Worm (Caenorhabditis elegans) whole organism, early embryonic: ENCODE data around the gene ZK1307.2.
A peak's percentile ranks its signal among the peaks of the same experiment; 100 is the strongest.

Source experiments
- B0310.2 ChIP-seq: sonication (generic microtip); optimal IDR thresholded peaks from 2 replicates; lab custom pipeline; 2016; ENCODE audit warnings: mild to moderate bottlenecking, missing genetic modification characterization, missing compliant biosample characterization
- F13C5.2 ChIP-seq: sonication (generic microtip); optimal IDR thresholded peaks from 2 replicates; lab custom pipeline; 2017; ENCODE audit warnings: mild to moderate bottlenecking, missing genetic modification characterization, inconsistent platforms, missing compliant biosample characterization
- aly-1 ChIP-seq: sonication (generic microtip); optimal IDR thresholded peaks from 2 replicates; lab custom pipeline; 2016; ENCODE audit warnings: missing genetic modification characterization, missing compliant biosample characterization
- ama-1 ChIP-seq: fragments of 150-350 bp; optimal IDR thresholded peaks from 2 replicates; lab custom pipeline; 2014
- ceh-13 ChIP-seq: fragments of 200-800 bp; sonication (Bioruptor generic); optimal IDR thresholded peaks from 2 replicates; lab custom pipeline; 2018; ENCODE audit warnings: mild to moderate bottlenecking, missing genetic modification characterization, missing compliant biosample characterization
- ceh-36 ChIP-seq: sonication (generic microtip); optimal IDR thresholded peaks from 2 replicates; lab custom pipeline; 2016; ENCODE audit warnings: missing genetic modification characterization, inconsistent platforms, missing compliant biosample characterization
- ets-7 ChIP-seq: sonication (generic microtip); optimal IDR thresholded peaks from 2 replicates; lab custom pipeline; 2016; ENCODE audit warnings: missing genotype, missing genetic modification characterization, missing compliant biosample characterization
- flt-1 ChIP-seq: fragments of 200-800 bp; sonication (Bioruptor generic); IDR thresholded peaks from 2 replicates; pipeline ENCODE4 v1.3.6; 2022; ENCODE audit warnings: missing genetic modification characterization, missing compliant biosample characterization
- hmbx-1 ChIP-seq: sonication (generic microtip); optimal IDR thresholded peaks from 2 replicates; lab custom pipeline; 2016; ENCODE audit warnings: mild to moderate bottlenecking, missing genetic modification characterization, missing compliant biosample characterization
- hmg-4 ChIP-seq: fragments of 200-800 bp; sonication (Bioruptor generic); optimal IDR thresholded peaks from 2 replicates; lab custom pipeline; 2018; ENCODE audit warnings: mild to moderate bottlenecking, missing genetic modification characterization, missing compliant biosample characterization
- hnd-1 ChIP-seq: sonication (generic microtip); optimal IDR thresholded peaks from 2 replicates; lab custom pipeline; 2016; ENCODE audit warnings: missing genetic modification characterization, missing compliant biosample characterization
- pes-1 ChIP-seq: fragments of 200-800 bp; sonication (Bioruptor generic); IDR thresholded peaks from 2 replicates; pipeline ENCODE4 v1.3.6; 2022; ENCODE audit warnings: missing genetic modification reagents, missing genetic modification characterization, missing compliant biosample characterization
- scrt-1 ChIP-seq: fragments of 200-800 bp; sonication (Bioruptor generic); IDR thresholded peaks from 2 replicates; pipeline ENCODE4 v1.3.6; 2022; ENCODE audit warnings: missing genetic modification characterization, missing compliant biosample characterization
- sea-1 ChIP-seq: fragments of 200-800 bp; sonication (Bioruptor generic); conservative IDR thresholded peaks from 2 replicates; pipeline ENCODE4 v1.3.6; 2022; ENCODE audit warnings: missing genetic modification characterization, missing compliant biosample characterization
- tbx-11 ChIP-seq: fragments of 200-800 bp; sonication (Bioruptor generic); IDR thresholded peaks from 2 replicates; pipeline ENCODE4 v1.3.6; 2022; ENCODE audit warnings: missing genetic modification characterization, missing compliant biosample characterization
- tbx-37 ChIP-seq: fragments of 200-800 bp; sonication (Bioruptor generic); conservative IDR thresholded peaks from 2 replicates; pipeline ENCODE4 v1.3.6; 2022; ENCODE audit warnings: missing genetic modification reagents, missing genetic modification characterization, missing compliant biosample characterization
- tra-4 ChIP-seq: sonication (generic microtip); optimal IDR thresholded peaks from 2 replicates; lab custom pipeline; 2017; ENCODE audit warnings: missing genetic modification characterization, missing compliant biosample characterization

The ZK1307.2 gene

DNA sequence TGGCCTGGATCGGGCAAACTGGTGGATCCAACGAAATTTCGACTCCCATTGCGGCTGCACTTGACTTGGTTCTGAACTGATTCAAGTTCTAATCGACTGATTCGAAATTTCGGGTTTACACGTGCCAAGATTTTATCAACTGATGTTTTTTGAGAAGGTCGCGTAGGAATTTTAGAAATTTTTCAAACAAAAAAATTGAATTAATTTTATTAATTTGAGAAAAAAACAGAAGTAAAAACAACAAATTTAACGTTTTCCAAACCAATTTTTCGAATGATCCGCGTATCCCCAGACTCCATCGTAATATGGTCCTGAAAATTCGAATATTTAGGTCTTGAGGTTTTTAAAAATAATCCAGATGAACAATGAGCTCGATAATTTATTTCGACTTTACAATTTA is 833 bp downstream of the ZK1307.2 start, which contains the start of gene ZK1307.3:
ZK1307.3 (minus strand) TSS at position 101 of the 400 bp plus-strand sequence.
- TF ChIP-seq B0310.2 (tag; lab: Kevin White, UChicago) = no peak
- no peak for TF ChIP-seq sea-1
- TF ChIP-seq pes-1 (GFP tag; lab: Robert Waterston, UW) = no peak
- no peak for TF ChIP-seq tbx-37 (GFP tag; lab: Robert Waterston, UW)
- TF ChIP-seq hnd-1 (tag; lab: Kevin White, UChicago) = no peak
- TF ChIP-seq F13C5.2 (tag; lab: Kevin White, UChicago) = no peak
- no peak for TF ChIP-seq flt-1 (GFP tag; lab: Robert Waterston, UW)

DNA sequence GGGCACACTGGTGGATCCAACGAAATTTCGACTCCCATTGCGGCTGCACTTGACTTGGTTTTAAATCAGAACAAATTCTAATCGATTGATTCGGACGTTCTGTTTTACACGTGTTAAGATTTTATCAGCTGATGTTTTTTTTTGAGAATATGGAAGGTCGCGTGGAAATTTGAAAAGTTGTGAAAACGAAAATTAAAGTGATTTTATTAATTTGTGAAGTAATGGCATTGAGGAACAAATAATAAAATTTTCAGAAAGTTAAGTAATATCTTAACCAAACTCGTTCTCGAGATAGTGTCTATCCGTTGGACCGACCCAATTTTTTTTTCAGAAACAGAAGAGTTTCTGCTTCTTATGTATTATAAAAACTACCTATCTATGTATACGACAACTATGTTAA is 2.1 kb downstream of the ZK1307.2 start, which contains the start of gene ZK1307.4:
ZK1307.4 (minus strand) TSS at position 101 of the 400 bp plus-strand sequence.
- TF ChIP-seq hnd-1 (tag; lab: Kevin White, UChicago) = no peak

DNA sequence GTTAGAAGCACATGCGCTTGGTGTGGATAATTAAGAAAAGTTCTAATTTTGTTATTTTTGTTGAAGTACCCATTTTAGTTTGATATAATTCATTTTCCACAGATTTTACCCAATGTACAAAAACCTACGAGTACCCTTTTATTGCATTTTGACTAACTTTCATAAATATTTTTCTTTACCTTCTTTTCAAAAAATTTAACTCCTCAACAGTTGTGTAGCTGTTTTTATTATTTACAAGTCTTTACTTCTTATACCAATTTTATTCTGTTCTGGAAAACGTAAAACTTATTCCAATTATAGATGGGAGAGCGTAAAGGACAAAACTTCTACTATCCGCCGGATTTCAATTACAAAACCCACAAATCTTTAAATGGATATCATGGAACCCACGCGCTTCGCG is 4.6 kb downstream of the ZK1307.2 start, which contains the start of gene ZK1307.9:
ZK1307.9 (plus strand) TSS at position 301 of the 400 bp plus-strand sequence.
- no peak for TF ChIP-seq aly-1 (tag; lab: Kevin White, UChicago)
- no peak for TF ChIP-seq ets-7 (tag; lab: Kevin White, UChicago)
- no peak for TF ChIP-seq pes-1 (GFP tag; lab: Robert Waterston, UW)
- no peak for TF ChIP-seq ama-1
- no peak for TF ChIP-seq hmg-4
- TF ChIP-seq ceh-13 (GFP tag; lab: Kevin White, UChicago) = no peak
- TF ChIP-seq hnd-1 (tag; lab: Kevin White, UChicago) = no peak

DNA sequence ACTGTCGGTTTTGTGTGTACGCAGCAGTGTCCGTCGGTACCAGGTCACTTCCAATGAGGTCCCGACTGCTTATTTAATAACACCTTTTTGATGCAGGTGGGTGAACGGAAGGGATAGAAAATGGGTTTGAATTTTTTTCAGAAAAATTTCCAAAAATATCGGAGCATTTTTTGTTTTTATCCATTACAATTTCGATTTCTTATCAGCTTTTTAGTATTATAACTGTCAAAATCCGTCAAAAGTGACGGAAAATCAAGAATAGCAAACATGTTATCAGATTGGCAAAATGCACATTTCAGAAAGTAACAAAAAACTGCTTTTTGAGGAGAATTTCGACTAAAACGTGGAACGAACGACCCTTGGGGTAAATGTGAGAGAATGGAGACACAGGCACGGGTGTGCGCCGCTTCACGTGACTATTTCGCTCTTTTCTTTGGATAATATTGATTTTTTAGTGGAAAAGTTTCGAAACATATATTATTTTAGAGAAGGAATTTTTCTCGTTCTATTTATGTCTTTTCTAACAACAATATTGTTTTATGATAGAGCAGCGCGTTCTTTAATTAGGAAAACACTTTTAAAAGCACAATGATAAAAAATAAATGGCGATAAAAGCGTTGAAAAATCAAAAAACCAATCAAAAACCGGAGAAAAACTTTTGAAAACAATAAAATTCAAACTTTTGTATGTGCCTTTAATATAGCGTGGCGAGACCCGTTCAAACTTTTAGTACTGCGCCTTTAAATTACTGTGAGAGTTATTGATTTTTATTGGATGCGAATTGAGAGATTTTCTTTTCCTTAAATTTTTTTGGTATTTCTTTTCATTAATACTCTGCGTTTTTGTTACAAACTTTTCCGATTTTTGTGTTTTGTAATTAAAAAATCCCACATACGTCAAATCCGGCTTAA is 6.6 kb downstream of the ZK1307.2 start, which contains the start of gene sqv-8:
sqv-8 (plus strand) TSS at position 51 of the 911 bp plus-strand sequence.
- TF ChIP-seq pes-1 (GFP tag; lab: Robert Waterston, UW) = no peak
- TF ChIP-seq scrt-1 (GFP tag; lab: Robert Waterston, UW) = no peak
- TF ChIP-seq tra-4 (tag; lab: Kevin White, UChicago) = no peak
- TF ChIP-seq ets-7 (tag; lab: Kevin White, UChicago) = no peak
- TF ChIP-seq F13C5.2 (tag; lab: Kevin White, UChicago) = no peak
- TF ChIP-seq ceh-13 (GFP tag; lab: Kevin White, UChicago) = no peak
- TF ChIP-seq ama-1 = no peak
- no peak for TF ChIP-seq hmbx-1 (tag; lab: Kevin White, UChicago)
- TF ChIP-seq hmg-4 = no peak
- TF ChIP-seq hnd-1 (tag; lab: Kevin White, UChicago) = no peak
- TF ChIP-seq aly-1 (tag; lab: Kevin White, UChicago) = no peak
- TF ChIP-seq flt-1 (GFP tag; lab: Robert Waterston, UW) = no peak
- no peak for TF ChIP-seq B0310.2 (tag; lab: Kevin White, UChicago)
- TF ChIP-seq ceh-36 = no peak
- TF ChIP-seq tbx-11 = no peak
- no peak for TF ChIP-seq tbx-37 (GFP tag; lab: Robert Waterston, UW)
- TF ChIP-seq sea-1 = no peak

DNA sequence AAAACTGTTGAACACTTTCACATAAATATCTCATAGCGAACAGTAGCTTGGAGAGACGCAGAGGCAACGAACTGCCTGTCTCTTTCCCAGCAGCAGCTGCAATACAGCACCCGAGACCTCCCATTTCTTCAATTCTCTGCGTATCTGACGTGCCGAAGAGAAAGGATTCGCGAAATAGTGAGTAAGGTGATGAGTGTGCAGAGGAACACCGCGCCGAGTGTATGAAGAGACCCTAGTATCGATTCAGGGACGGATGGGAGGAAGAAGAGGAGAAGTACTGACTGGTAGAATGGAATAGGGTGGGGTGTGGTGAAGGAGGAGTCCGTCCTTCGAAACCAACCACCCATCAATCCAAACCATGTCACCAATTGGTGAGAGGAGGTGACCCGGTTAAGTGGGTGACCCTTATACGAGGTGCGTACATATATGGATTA is 7.6 kb downstream of the ZK1307.2 start:
- TF ChIP-seq sea-1 (0 out of 2 replicates have a peak, but pooled peaks have one; percentile 33), tbx-37 (GFP tag; lab: Robert Waterston, UW) (no peak), ets-7 (tag; lab: Kevin White, UChicago) (peak; percentile 7), F13C5.2 (tag; lab: Kevin White, UChicago) (peak; percentile 42), hmg-4 (peak; percentile 77), ceh-13 (GFP tag; lab: Kevin White, UChicago) (peak; percentile 4), aly-1 (tag; lab: Kevin White, UChicago) (no peak)

DNA sequence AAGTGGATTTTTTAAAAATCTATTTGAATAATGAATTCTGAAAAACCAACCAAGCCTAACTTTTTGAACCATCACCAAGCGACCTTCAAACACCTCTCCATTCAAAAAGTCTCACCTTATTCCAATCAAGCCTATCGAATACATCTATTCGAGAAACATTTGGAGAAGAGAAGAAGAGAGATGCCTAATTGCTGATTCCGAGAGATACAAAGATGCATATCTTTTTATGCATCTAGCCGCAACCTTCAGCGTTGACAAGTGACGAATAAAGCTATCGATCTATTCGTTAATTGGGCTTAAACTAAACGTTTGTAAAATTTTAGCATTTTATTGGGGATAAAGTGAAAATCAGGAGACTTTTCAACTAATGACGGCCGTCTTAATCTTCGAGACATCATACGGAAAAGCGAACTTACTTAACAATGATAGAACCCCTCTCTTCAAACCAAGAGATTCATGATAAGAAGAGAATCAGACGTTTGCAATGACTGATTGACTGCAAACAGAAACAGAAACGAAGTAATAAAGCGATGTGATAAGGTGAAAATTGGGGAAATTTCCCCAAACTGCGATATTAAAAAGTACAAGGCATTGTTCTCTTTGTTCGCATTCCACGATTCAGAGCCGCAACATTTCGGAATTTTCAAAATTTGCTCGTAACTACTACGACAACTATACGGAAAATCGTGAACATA is 8.7 kb downstream of the ZK1307.2 start:
- TF ChIP-seq flt-1 (GFP tag; lab: Robert Waterston, UW) (no peak), hmg-4 (no peak), tra-4 (tag; lab: Kevin White, UChicago) (no peak), pes-1 (GFP tag; lab: Robert Waterston, UW) (no peak), F13C5.2 (tag; lab: Kevin White, UChicago) (no peak), scrt-1 (GFP tag; lab: Robert Waterston, UW) (no peak), tbx-11 (no peak), ceh-13 (GFP tag; lab: Kevin White, UChicago) (no peak), ets-7 (tag; lab: Kevin White, UChicago) (no peak), tbx-37 (GFP tag; lab: Robert Waterston, UW) (no peak), B0310.2 (tag; lab: Kevin White, UChicago) (no peak), ceh-36 (no peak), aly-1 (tag; lab: Kevin White, UChicago) (no peak)

DNA sequence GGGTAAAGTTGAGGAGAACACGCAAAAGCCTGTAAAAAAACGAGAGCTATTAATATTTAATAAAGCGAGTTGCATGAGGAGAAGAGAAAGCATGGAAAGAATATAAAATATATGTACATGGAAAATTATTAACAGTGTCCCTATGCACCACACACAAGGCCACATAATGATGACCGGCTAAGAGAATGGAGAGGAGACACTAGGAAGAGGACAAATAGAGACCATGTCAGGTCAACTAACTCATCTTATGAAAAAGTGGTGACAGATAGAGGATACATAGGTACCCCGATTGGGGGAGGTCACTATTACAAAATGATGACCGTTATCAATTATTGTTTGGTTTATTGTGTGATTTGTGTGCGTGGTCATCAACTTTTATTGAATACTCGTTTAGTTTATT is 9.3 kb downstream of the ZK1307.2 start, which contains the start of gene fzr-1:
fzr-1 (minus strand) TSS at position 29 of the 400 bp plus-strand sequence.
- 0 out of 2 replicates have a peak, but pooled peaks have one; percentile 16 for TF ChIP-seq flt-1 (GFP tag; lab: Robert Waterston, UW)
- TF ChIP-seq hmbx-1 (tag; lab: Kevin White, UChicago) = no peak
- TF ChIP-seq tbx-37 (GFP tag; lab: Robert Waterston, UW) = 0 out of 2 replicates have a peak, but pooled peaks have one; percentile 10
